Fruit fly (Drosophila melanogaster): ENCODE data around the gene CG42788.

The CG42788 gene

DNA sequence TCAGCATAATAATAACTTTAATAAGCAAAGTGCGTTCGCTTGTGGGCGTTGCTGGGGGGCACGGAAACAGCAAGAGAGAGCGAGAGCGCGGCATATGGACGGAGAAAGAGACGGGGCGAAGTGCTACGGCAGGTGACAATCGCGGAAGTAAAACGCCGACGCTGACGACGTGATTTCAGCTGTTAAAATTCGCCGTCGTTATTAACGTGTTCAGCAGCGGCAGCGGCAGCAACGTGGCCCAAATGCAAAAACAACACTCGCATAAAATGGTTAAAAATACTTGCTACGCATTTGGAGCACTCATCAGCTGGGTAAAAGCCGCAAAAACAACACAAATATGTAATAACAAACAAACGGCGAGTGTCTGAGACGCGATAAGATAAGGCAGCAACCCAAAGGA, 38.9 kb downstream of the CG42788 start (continued):
- no peak for TF ChIP-seq CG7928 (GFP tag; optimal IDR thresholded peaks at IDR 0.05)
- TF ChIP-seq CG13296 (GFP tag; optimal IDR thresholded peaks at IDR 0.05): peak; percentile 58
- TF ChIP-seq CG2678 (tag; optimal IDR thresholded peaks at IDR 0.05): peak; percentile 29
- peak; percentile 71 for TF ChIP-seq mirr (GFP tag; optimal IDR thresholded peaks at IDR 0.05)
- no peak for TF ChIP-seq nerfin-1 (tag; optimal IDR thresholded peaks at IDR 0.05)
- peak in 1 of 2 experiments; percentile 11 for TF ChIP-seq crp (GFP tag; optimal IDR thresholded peaks at IDR 0.05)
- TF ChIP-seq ewg (GFP tag; optimal IDR thresholded peaks at IDR 0.05): peak; percentile 6
- TF ChIP-seq CG30431 (GFP tag; optimal IDR thresholded peaks at IDR 0.05): peak; percentile 3
- 0 out of 2 replicates have a peak, but pooled peaks have one; percentile 21 for TF ChIP-seq bbx (GFP tag; IDR thresholded peaks at IDR 0.05; ENCODE audit: partially characterized antibody)
- TF ChIP-seq stc (GFP tag; IDR thresholded peaks at IDR 0.05): no peak
- peak; percentile 59 for TF ChIP-seq ATbp (GFP tag; optimal IDR thresholded peaks at IDR 0.05)
- peak; percentile 9 for TF ChIP-seq dmrt11E (tag; optimal IDR thresholded peaks at IDR 0.05)
- TF ChIP-seq CG10543 (GFP tag; optimal IDR thresholded peaks at IDR 0.05): peak; percentile 55
- no peak for TF ChIP-seq Dll (GFP tag; IDR thresholded peaks at IDR 0.05; ENCODE audit: partially characterized antibody)
- TF ChIP-seq sqz (GFP tag; optimal IDR thresholded peaks at IDR 0.05): peak; percentile 50
- peak; percentile 58 for TF ChIP-seq exex (tag; optimal IDR thresholded peaks at IDR 0.05)
- TF ChIP-seq Kr (GFP tag; optimal IDR thresholded peaks at IDR 0.05): no peak
- peak; percentile 71; the same call in 2 of the 3 replicates for TF ChIP-seq CG6175 (GFP tag; IDR thresholded peaks at IDR 0.05)
- no peak for TF ChIP-seq BtbVII (GFP tag; optimal IDR thresholded peaks at IDR 0.05)
- peak; percentile 35; the same call in 1 of the 2 replicates for TF ChIP-seq sob (GFP tag; IDR thresholded peaks at IDR 0.05)
- TF ChIP-seq ranshi (GFP tag; IDR thresholded peaks at IDR 0.05): peak; percentile 17; the same call in 1 of the 2 replicates
- peak; percentile 33 for TF ChIP-seq CG15696 (tag; optimal IDR thresholded peaks at IDR 0.05)
- TF ChIP-seq Drgx (GFP tag; IDR thresholded peaks at IDR 0.05): no peak
- TF ChIP-seq esg (GFP tag; conservative IDR thresholded peaks at IDR 0.05): no peak
- peak; percentile 4; the same call in 1 of the 2 replicates for TF ChIP-seq ara (GFP tag; IDR thresholded peaks at IDR 0.05)
- TF ChIP-seq Adf1 (GFP tag; IDR thresholded peaks at IDR 0.05): peak; percentile 75
- peak; percentile 33 for TF ChIP-seq CG10209 (GFP tag; optimal IDR thresholded peaks at IDR 0.05)
- peak; percentile 67 for TF ChIP-seq CG17568 (GFP tag; optimal IDR thresholded peaks at IDR 0.05)
- TF ChIP-seq Hmr (GFP tag; optimal IDR thresholded peaks at IDR 0.05): peak; percentile 29
- peak; percentile 2 for TF ChIP-seq CG9727 (GFP tag; optimal IDR thresholded peaks at IDR 0.05)
- TF ChIP-seq CG12744 (GFP tag; optimal IDR thresholded peaks at IDR 0.05): no peak
- TF ChIP-seq lmd (GFP tag; IDR thresholded peaks at IDR 0.05): no peak
- TF ChIP-seq salm (tag; optimal IDR thresholded peaks at IDR 0.05): peak; percentile 26
- TF ChIP-seq Sox100B (GFP tag; optimal IDR thresholded peaks at IDR 0.05): peak; percentile 19
- peak; percentile 3 for TF ChIP-seq tup (GFP tag; optimal IDR thresholded peaks at IDR 0.05)
- TF ChIP-seq Aef1 (GFP tag; IDR thresholded peaks at IDR 0.05): no peak
- 0 out of 2 replicates have a peak, but pooled peaks have one; percentile 30 for TF ChIP-seq vvl (GFP tag; IDR thresholded peaks at IDR 0.05)
- TF ChIP-seq sug (tag; optimal IDR thresholded peaks at IDR 0.05): peak; percentile 94
- peak; percentile 49 for TF ChIP-seq CG7987 (GFP tag; optimal IDR thresholded peaks at IDR 0.05)
- peak; percentile 26 for TF ChIP-seq gem (tag; optimal IDR thresholded peaks at IDR 0.05)
- peak in 1 of 2 experiments; percentile 85 for TF ChIP-seq Eip74EF (GFP tag; optimal IDR thresholded peaks at IDR 0.05)
- TF ChIP-seq CG6813 (GFP tag; optimal IDR thresholded peaks at IDR 0.05): peak; percentile 67
- peak; percentile 21 for TF ChIP-seq CG8359 (GFP tag; optimal IDR thresholded peaks at IDR 0.05; ENCODE audit: borderline replicate concordance)
- no peak for TF ChIP-seq dan (GFP tag; IDR thresholded peaks at IDR 0.05)
- peak; percentile 8 for TF ChIP-seq Blimp-1 (GFP tag; optimal IDR thresholded peaks at IDR 0.05)
- no peak for TF ChIP-seq CG8290 (GFP tag; optimal IDR thresholded peaks at IDR 0.05)
- peak in 1 of 2 experiments; percentile 47 for TF ChIP-seq CG8290 (tag; optimal IDR thresholded peaks at IDR 0.05)
- peak; percentile 22 for TF ChIP-seq CG3281 (GFP tag; optimal IDR thresholded peaks at IDR 0.05)
- TF ChIP-seq CG34376 (GFP tag; optimal IDR thresholded peaks at IDR 0.05): peak; percentile 52
